Fruit fly (Drosophila melanogaster) whole organism, embryonic: ENCODE results near the gene Gprk2.

Experiments used
- BEAF-32 ChIP-seq: fragments of 200-800 bp; sonication (Bioruptor generic); optimal IDR thresholded peaks from 3 replicates; lab custom pipeline; 2017; ENCODE audit warnings: missing biosample characterization, missing genetic modification characterization, mild to moderate bottlenecking, moderate library complexity, missing genetic modification reagents
- CG10543 ChIP-seq: fragments of 200-800 bp; sonication (Bioruptor generic); optimal IDR thresholded peaks from 3 replicates; lab custom pipeline; 2017; ENCODE audit warnings: missing biosample characterization, mild to moderate bottlenecking, missing genetic modification characterization, moderate library complexity
- CG10565 ChIP-seq: fragments of 200-800 bp; sonication (Bioruptor generic); optimal IDR thresholded peaks from 3 replicates; lab custom pipeline; 2016; ENCODE audit warnings: missing biosample characterization, mild to moderate bottlenecking, missing genetic modification characterization
- CG11247 ChIP-seq: fragments of 200-800 bp; sonication (Bioruptor generic); IDR thresholded peaks from 2 replicates; pipeline ENCODE4 v1.3.6; 2022; ENCODE audit warnings: missing biosample characterization, missing genetic modification characterization
- CG11695 ChIP-seq: fragments of 200-800 bp; sonication (Bioruptor generic); IDR thresholded peaks from 3 replicates; pipeline ENCODE4 v1.3.6; 2022; ENCODE audit warnings: missing biosample characterization, missing genetic modification characterization
- CG1233 ChIP-seq: fragments of 200-800 bp; sonication (Bioruptor generic); optimal IDR thresholded peaks from 4 replicates; lab custom pipeline; 2018; ENCODE audit warnings: missing biosample characterization, mild to moderate bottlenecking, missing genetic modification characterization
- CG12744 ChIP-seq: fragments of 200-800 bp; sonication (Bioruptor generic); optimal IDR thresholded peaks from 2 replicates; lab custom pipeline; 2016; ENCODE audit warnings: missing biosample characterization, missing genetic modification characterization
- CG13287 ChIP-seq: fragments of 200-800 bp; sonication (Bioruptor generic); IDR thresholded peaks from 2 replicates; pipeline ENCODE4 v1.3.6; 2022; ENCODE audit warnings: missing biosample characterization, missing genetic modification characterization; ENCODE audit not compliant: partially characterized antibody
- CG15696 ChIP-seq: fragments of 200-800 bp; sonication (Bioruptor generic); optimal IDR thresholded peaks from 2 replicates; lab custom pipeline; 2019; ENCODE audit warnings: missing biosample characterization, mild to moderate bottlenecking, missing genetic modification characterization, moderate library complexity
- CG1602 ChIP-seq: fragments of 200-800 bp; sonication (Bioruptor generic); optimal IDR thresholded peaks from 3 replicates; lab custom pipeline; 2016; ENCODE audit warnings: missing biosample characterization, missing genetic modification characterization
- CG1647 ChIP-seq: fragments of 200-800 bp; sonication (Bioruptor generic); optimal IDR thresholded peaks from 3 replicates; lab custom pipeline; 2016; ENCODE audit warnings: missing biosample characterization, missing genetic modification characterization
- CG16813 ChIP-seq: fragments of 200-800 bp; sonication (Bioruptor generic); IDR thresholded peaks from 3 replicates; pipeline ENCODE4 v1.3.6; 2022; ENCODE audit warnings: missing biosample characterization, missing genetic modification characterization; ENCODE audit not compliant: partially characterized antibody
- CG17359 ChIP-seq: fragments of 200-800 bp; sonication (Bioruptor generic); optimal IDR thresholded peaks from 3 replicates; lab custom pipeline; 2018; ENCODE audit warnings: missing biosample characterization, mild to moderate bottlenecking, missing genetic modification characterization, moderate library complexity
- CG1792 ChIP-seq: fragments of 200-800 bp; sonication (Bioruptor generic); optimal IDR thresholded peaks from 2 replicates; lab custom pipeline; 2016; ENCODE audit warnings: missing biosample characterization, missing genetic modification characterization
- CG2120 ChIP-seq: fragments of 200-800 bp; sonication (Bioruptor generic); optimal IDR thresholded peaks from 3 replicates; lab custom pipeline; 2016; ENCODE audit warnings: missing biosample characterization, missing genetic modification characterization
- CG2129 ChIP-seq: fragments of 200-800 bp; sonication (Bioruptor generic); IDR thresholded peaks from 2 replicates; pipeline ENCODE4 v1.3.6; 2022; ENCODE audit warnings: missing biosample characterization, missing genetic modification characterization; ENCODE audit not compliant: partially characterized antibody
- CG2678 ChIP-seq: fragments of 200-800 bp; sonication (Bioruptor generic); optimal IDR thresholded peaks from 3 replicates; lab custom pipeline; 2019; ENCODE audit warnings: missing biosample characterization, mild to moderate bottlenecking, missing genetic modification characterization, moderate library complexity
- CG4707 ChIP-seq: fragments of 200-800 bp; sonication (Bioruptor generic); optimal IDR thresholded peaks from 2 replicates; lab custom pipeline; 2018; ENCODE audit warnings: missing biosample characterization, mild to moderate bottlenecking, missing genetic modification characterization, moderate library complexity
- CG6175 ChIP-seq: fragments of 200-800 bp; sonication (Bioruptor generic); IDR thresholded peaks from 3 replicates; pipeline ENCODE4 v1.3.6; 2022; ENCODE audit warnings: missing biosample characterization, missing genetic modification characterization
- CG6654 ChIP-seq: fragments of 200-800 bp; sonication (Bioruptor generic); optimal IDR thresholded peaks from 2 replicates; lab custom pipeline; 2017; ENCODE audit warnings: missing biosample characterization, mild to moderate bottlenecking, missing genetic modification characterization
- CG7556 ChIP-seq: fragments of 200-800 bp; sonication (Bioruptor generic); optimal IDR thresholded peaks from 2 replicates; lab custom pipeline; 2017; ENCODE audit warnings: missing biosample characterization, mild to moderate bottlenecking, missing genetic modification characterization
- CG7987 ChIP-seq: fragments of 200-800 bp; sonication (Bioruptor generic); optimal IDR thresholded peaks from 2 replicates; lab custom pipeline; 2018; ENCODE audit warnings: missing biosample characterization, mild to moderate bottlenecking, missing genetic modification characterization, moderate library complexity
- CG9932 ChIP-seq: fragments of 200-800 bp; sonication (Bioruptor generic); IDR thresholded peaks from 2 replicates; pipeline ENCODE4 v1.3.6; 2022; ENCODE audit warnings: missing biosample characterization, missing genetic modification characterization
- CTCF ChIP-seq: fragments of 200-800 bp; sonication (Bioruptor generic); optimal IDR thresholded peaks from 2 replicates; lab custom pipeline; 2017; ENCODE audit warnings: missing biosample characterization, mild to moderate bottlenecking, missing genetic modification characterization, moderate library complexity
- Drgx ChIP-seq: fragments of 200-800 bp; sonication (Bioruptor generic); IDR thresholded peaks from 2 replicates; pipeline ENCODE4 v1.3.6; 2022; ENCODE audit warnings: missing biosample characterization, missing genetic modification characterization
- GATAe ChIP-seq: fragments of 200-800 bp; sonication (Bioruptor generic); conservative IDR thresholded peaks from 2 replicates; pipeline ENCODE4 v1.3.6; 2022; ENCODE audit warnings: missing biosample characterization, missing genetic modification characterization
- H15 ChIP-seq: fragments of 200-800 bp; sonication (Bioruptor generic); IDR thresholded peaks from 3 replicates; pipeline ENCODE4 v1.3.6; 2022; ENCODE audit warnings: missing biosample characterization, missing genetic modification characterization
- Hr78 ChIP-seq, 2 experiments: fragments of 200-800 bp in 1 of 2; fragments of >200 bp in 1 of 2; sonication (Bioruptor generic) in 1 of 2; optimal IDR thresholded peaks; 2 replicates each; lab custom pipeline; 2017 to 2019; ENCODE audit warnings: missing biosample characterization in 2 of 2, missing genetic modification characterization in 2 of 2, mild to moderate bottlenecking in 1 of 2, moderate library complexity in 1 of 2
- Lim3 ChIP-seq: fragments of 200-800 bp; sonication (Bioruptor generic); IDR thresholded peaks from 2 replicates; pipeline ENCODE4 v1.3.6; 2022; ENCODE audit warnings: missing biosample characterization, missing genetic modification characterization
- MTF-1 ChIP-seq: fragments of 200-800 bp; sonication (Bioruptor generic); optimal IDR thresholded peaks from 2 replicates; lab custom pipeline; 2018; ENCODE audit warnings: missing biosample characterization, mild to moderate bottlenecking, missing genetic modification characterization, borderline replicate concordance
- Neu2 ChIP-seq: fragments of 200-800 bp; sonication (Bioruptor generic); optimal IDR thresholded peaks from 3 replicates; lab custom pipeline; 2016; ENCODE audit warnings: missing biosample characterization, missing genetic modification characterization, borderline replicate concordance
- Nf-YC ChIP-seq: fragments of 200-800 bp; optimal IDR thresholded peaks from 3 replicates; lab custom pipeline; 2019; ENCODE audit warnings: missing biosample characterization, mild to moderate bottlenecking, missing genetic modification characterization, moderate library complexity
- Scr ChIP-seq: fragments of 200-800 bp; sonication (Bioruptor generic); IDR thresholded peaks from 2 replicates; pipeline ENCODE4 v1.3.6; 2022; ENCODE audit warnings: missing biosample characterization, missing genetic modification characterization; ENCODE audit not compliant: partially characterized antibody
- ac ChIP-seq: fragments of 200-800 bp; sonication (Bioruptor generic); optimal IDR thresholded peaks from 3 replicates; lab custom pipeline; 2017; ENCODE audit warnings: missing biosample characterization, mild to moderate bottlenecking, missing genetic modification characterization
- chn ChIP-seq: fragments of 200-800 bp; sonication (Bioruptor generic); optimal IDR thresholded peaks from 2 replicates; lab custom pipeline; 2016; ENCODE audit warnings: missing biosample characterization, missing genetic modification characterization
- da ChIP-seq: fragments of 200-800 bp; sonication (Bioruptor generic); optimal IDR thresholded peaks from 2 replicates; lab custom pipeline; 2016; ENCODE audit warnings: missing biosample characterization, missing genetic modification characterization
- dimm ChIP-seq: fragments of 200-800 bp; sonication (Bioruptor generic); IDR thresholded peaks from 2 replicates; pipeline ENCODE4 v1.3.6; 2022; ENCODE audit warnings: missing biosample characterization, missing genetic modification characterization
- fd64A ChIP-seq: fragments of 200-800 bp; sonication (Bioruptor generic); optimal IDR thresholded peaks from 3 replicates; lab custom pipeline; 2018; ENCODE audit warnings: missing biosample characterization, mild to moderate bottlenecking, missing genetic modification characterization
- gfzf ChIP-seq: fragments of 200-800 bp; sonication (Bioruptor generic); optimal IDR thresholded peaks from 2 replicates; lab custom pipeline; 2016; ENCODE audit warnings: missing biosample characterization, mild to moderate bottlenecking, missing genetic modification characterization, moderate library complexity
- gsb ChIP-seq: fragments of 200-800 bp; sonication (Bioruptor generic); IDR thresholded peaks from 2 replicates; pipeline ENCODE4 v1.3.6; 2022; ENCODE audit warnings: missing biosample characterization, missing genetic modification characterization
- her ChIP-seq: fragments of 200-800 bp; sonication (Bioruptor generic); optimal IDR thresholded peaks from 2 replicates; lab custom pipeline; 2016; ENCODE audit warnings: missing biosample characterization, missing genetic modification characterization
- ken ChIP-seq: fragments of 200-800 bp; sonication (Bioruptor generic); IDR thresholded peaks from 3 replicates; pipeline ENCODE4 v1.3.6; 2022; ENCODE audit warnings: missing biosample characterization, missing genetic modification characterization
- nmo ChIP-seq: fragments of 200-800 bp; sonication (Bioruptor generic); optimal IDR thresholded peaks from 2 replicates; lab custom pipeline; 2018; ENCODE audit warnings: missing biosample characterization, mild to moderate bottlenecking, missing genetic modification characterization, moderate library complexity
- org-1 ChIP-seq: fragments of 200-800 bp; sonication (Bioruptor generic); optimal IDR thresholded peaks from 2 replicates; lab custom pipeline; 2017; ENCODE audit warnings: missing biosample characterization, missing genetic modification characterization
- pho ChIP-seq: fragments of 200-800 bp; sonication (Bioruptor generic); optimal IDR thresholded peaks from 2 replicates; lab custom pipeline; 2016; ENCODE audit warnings: missing biosample characterization, missing genetic modification characterization
- pita ChIP-seq: fragments of 200-800 bp; sonication (Bioruptor generic); optimal IDR thresholded peaks from 2 replicates; lab custom pipeline; 2017; ENCODE audit warnings: missing biosample characterization, mild to moderate bottlenecking, missing genetic modification characterization
- sens-2 ChIP-seq: fragments of 200-800 bp; sonication (Bioruptor generic); IDR thresholded peaks from 2 replicates; pipeline ENCODE4 v1.3.6; 2022; ENCODE audit warnings: missing biosample characterization, missing genetic modification characterization
- tx ChIP-seq: fragments of 200-800 bp; sonication (Bioruptor generic); optimal IDR thresholded peaks from 2 replicates; lab custom pipeline; 2016; ENCODE audit warnings: missing biosample characterization, missing genetic modification characterization
- zf30C ChIP-seq: fragments of 200-800 bp; sonication (Bioruptor generic); optimal IDR thresholded peaks from 3 replicates; lab custom pipeline; 2018; ENCODE audit warnings: missing biosample characterization, mild to moderate bottlenecking, missing genetic modification characterization
- zfh2 ChIP-seq: fragments of 200-800 bp; sonication (Bioruptor generic); optimal IDR thresholded peaks from 2 replicates; lab custom pipeline; 2016; ENCODE audit warnings: missing biosample characterization, missing genetic modification characterization

The Gprk2 gene

dm6 chr3R:31395222-31395831 lies 9.7 kb upstream of the Gprk2 start, which contains the start of the genes Ugt35D1 and Gcn2 (continued):
- TF ChIP-seq CG11695 (GFP tag; lab: Robert Waterston, UW) (peak; percentile 54; the same call in 1 of the 3 replicates), CG10565 (GFP tag; lab: Kevin White, UChicago) (peak; percentile 11), Neu2 (GFP tag; lab: Kevin White, UChicago) (no peak), CG2129 (GFP tag; lab: Robert Waterston, UW) (0 out of 2 replicates have a peak, but pooled peaks have one; percentile 17), BEAF-32 (GFP tag; lab: Kevin White, UChicago) (peak; percentile 71), CG9932 (GFP tag; lab: Robert Waterston, UW) (no peak), chn (GFP tag; lab: Kevin White, UChicago) (no peak), CG7556 (GFP tag; lab: Kevin White, UChicago) (no peak), tx (GFP tag; lab: Kevin White, UChicago) (no peak), CG11247 (GFP tag; lab: Robert Waterston, UW) (peak; percentile 38; the same call in 1 of the 2 replicates), gfzf (GFP tag; lab: Kevin White, UChicago) (no peak), GATAe (GFP tag; lab: Robert Waterston, UW) (no peak), CG1792 (GFP tag; lab: Kevin White, UChicago) (peak; percentile 76), dimm (GFP tag; lab: Robert Waterston, UW) (no peak), CG1233 (peak; percentile 71), sens-2 (GFP tag; lab: Robert Waterston, UW) (0 out of 2 replicates have a peak, but pooled peaks have one; percentile 44), CG15696 (tag; lab: Kevin White, UChicago) (peak; percentile 83), CG4707 (GFP tag; lab: Kevin White, UChicago) (peak; percentile 60), her (GFP tag; lab: Kevin White, UChicago) (no peak), CG13287 (GFP tag; lab: Robert Waterston, UW) (peak; percentile 85), Drgx (GFP tag; lab: Robert Waterston, UW) (no peak), Nf-YC (tag; lab: Kevin White, UChicago) (no peak), org-1 (GFP tag; lab: Kevin White, UChicago) (peak; percentile 45), da (GFP tag; lab: Kevin White, UChicago) (no peak), CG6654 (GFP tag; lab: Kevin White, UChicago) (no peak), CG1602 (peak; percentile 29), gsb (GFP tag; lab: Robert Waterston, UW) (no peak), CG1647 (GFP tag; lab: Kevin White, UChicago) (peak; percentile 51), zfh2 (GFP tag; lab: Kevin White, UChicago) (no peak), CG10543 (GFP tag; lab: Kevin White, UChicago) (no peak), pho (no peak), nmo (GFP tag; lab: Kevin White, UChicago) (no peak), ac (GFP tag; lab: Kevin White, UChicago) (peak; percentile 65), CG2120 (GFP tag; lab: Kevin White, UChicago) (no peak), Lim3 (no peak), CTCF (GFP tag; lab: Kevin White, UChicago) (no peak), Scr (GFP tag; lab: Robert Waterston, UW) (peak; percentile 74), CG12744 (GFP tag; lab: Kevin White, UChicago) (no peak), zf30C (GFP tag; lab: Kevin White, UChicago) (no peak), MTF-1 (GFP tag; lab: Kevin White, UChicago) (peak; percentile 82), fd64A (GFP tag; lab: Kevin White, UChicago) (peak; percentile 87), Hr78 (GFP tag; optimal IDR thresholded peaks at IDR 0.05; lab: Kevin White, UChicago) (no peak), ken (GFP tag; lab: Robert Waterston, UW) (0 out of 3 replicates have a peak, but pooled peaks have one; percentile 24), CG6175 (no peak), CG2678 (tag; lab: Kevin White, UChicago) (no peak), pita (GFP tag; lab: Kevin White, UChicago) (no peak), CG16813 (GFP tag; lab: Robert Waterston, UW) (peak; percentile 47; the same call in 1 of the 3 replicates), H15 (no peak), CG17359 (tag; lab: Kevin White, UChicago) (peak; percentile 77), CG7987 (GFP tag; lab: Kevin White, UChicago) (peak; percentile 69)
